Fruit fly (Drosophila melanogaster): ENCODE measurements around the gene Pex14.

- TF ChIP-seq CG34406 (GFP tag; optimal IDR thresholded peaks at IDR 0.05) (no peak), net (GFP tag; optimal IDR thresholded peaks at IDR 0.05) (no peak), Hr39 (GFP tag; optimal IDR thresholded peaks at IDR 0.05) (no peak), fkh (GFP tag; optimal IDR thresholded peaks at IDR 0.05) (no peak), Gug (GFP tag; IDR thresholded peaks at IDR 0.05) (no peak), CG1621 (tag; optimal IDR thresholded peaks at IDR 0.05) (no peak), Blimp-1 (GFP tag; optimal IDR thresholded peaks at IDR 0.05) (no peak), CG3032 (tag; optimal IDR thresholded peaks at IDR 0.05) (no peak), Lpt (GFP tag; optimal IDR thresholded peaks at IDR 0.05) (no peak), fd85E (GFP tag; optimal IDR thresholded peaks at IDR 0.05) (no peak), CG31627 (GFP tag; optimal IDR thresholded peaks at IDR 0.05) (no peak), vri (GFP tag; optimal IDR thresholded peaks at IDR 0.05) (no peak), OdsH (GFP tag; optimal IDR thresholded peaks at IDR 0.05) (no peak), eg (GFP tag; IDR thresholded peaks at IDR 0.05) (no peak)
Measured at dm6 chr3L:20792693-20793092, 14.1 kb downstream of the Pex14 start, which contains the start of gene Six4.

Data from whole organism, prepupa.